Fruit fly (Drosophila melanogaster) whole organism, wandering third instar larva: ENCODE measurements around the gene CG13893.

Experiments
- Abd-B ChIP-seq: fragments of >200 bp; optimal IDR thresholded peaks from 2 replicates; lab custom pipeline; 2017; ENCODE audit warnings: missing biosample characterization, missing genetic modification characterization
- Hr78 ChIP-seq: fragments of >200 bp; optimal IDR thresholded peaks from 2 replicates; lab custom pipeline; 2017; ENCODE audit warnings: missing biosample characterization, missing genetic modification characterization
- br ChIP-seq: fragments of 200-800 bp; sonication (Bioruptor generic); optimal IDR thresholded peaks from 2 replicates; lab custom pipeline; 2016; ENCODE audit warnings: missing biosample characterization, missing genetic modification characterization
- fru ChIP-seq: fragments of 200-800 bp; sonication (Bioruptor generic); optimal IDR thresholded peaks from 3 replicates; lab custom pipeline; 2016; ENCODE audit warnings: missing biosample characterization, mild to moderate bottlenecking, missing genetic modification characterization

DNA sequence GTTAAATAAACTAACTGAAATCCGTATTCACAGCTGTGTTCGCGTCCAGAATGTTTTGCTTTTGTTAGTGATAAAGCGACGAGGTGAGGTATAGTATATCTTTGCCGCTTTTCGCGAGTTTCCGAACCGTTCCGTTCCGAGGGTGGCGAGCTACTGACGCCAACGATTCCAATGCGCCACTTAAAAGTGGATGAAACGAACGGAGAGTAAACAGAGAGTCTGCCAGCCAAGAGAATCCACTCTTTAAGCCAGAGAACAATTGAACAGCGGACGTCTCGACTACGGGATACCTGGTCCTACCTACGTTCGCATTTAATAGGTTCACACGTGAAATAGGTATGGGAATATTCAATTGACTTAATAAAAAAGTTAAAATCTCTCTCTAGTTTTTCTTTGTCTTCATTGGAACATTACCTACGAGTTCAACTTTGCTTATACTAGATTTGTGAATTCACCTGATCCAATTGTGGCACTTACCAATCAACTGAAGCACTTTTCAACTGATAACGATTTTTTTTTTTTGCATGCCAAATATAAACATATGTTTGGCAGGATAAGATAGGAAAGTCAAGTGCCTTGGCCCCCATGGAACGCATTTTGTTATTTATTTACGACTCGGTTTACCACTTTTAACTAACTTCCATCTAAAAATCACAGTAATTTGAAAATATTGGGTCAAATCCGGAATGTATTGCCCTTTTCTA is at the start of gene CG13893:
- TF ChIP-seq br (peak; percentile 25), Hr78 (GFP tag; lab: Kevin White, UChicago) (no peak), Abd-B (GFP tag; lab: Kevin White, UChicago) (no peak), fru (peak; percentile 32)
